Worm (Caenorhabditis elegans) whole organism, late embryonic: ENCODE results near the gene Y57G11C.42.

Source experiments
- K09A11.1 ChIP-seq: sonication (generic microtip); optimal IDR thresholded peaks from 2 replicates; lab custom pipeline; 2017; ENCODE audit warnings: antibody characterized with exemption, mild to moderate bottlenecking, missing genetic modification characterization, missing compliant biosample characterization; ENCODE audit not compliant: insufficient read depth
- ahr-1 ChIP-seq: sonication (generic microtip); optimal IDR thresholded peaks from 2 replicates; lab custom pipeline; 2016; ENCODE audit warnings: missing genetic modification characterization, missing compliant biosample characterization
- ceh-14 ChIP-seq: sonication (generic microtip); optimal IDR thresholded peaks from 2 replicates; lab custom pipeline; 2016; ENCODE audit warnings: missing genotype, missing genetic modification characterization, missing compliant biosample characterization
- ceh-2 ChIP-seq: sonication (generic microtip); optimal IDR thresholded peaks from 2 replicates; lab custom pipeline; 2016; ENCODE audit warnings: missing genotype, missing genetic modification characterization, missing compliant biosample characterization
- dve-1 ChIP-seq: sonication (generic microtip); optimal IDR thresholded peaks from 2 replicates; lab custom pipeline; 2017; ENCODE audit warnings: antibody characterized with exemption, mild to moderate bottlenecking, missing genetic modification characterization, missing compliant biosample characterization
- fkh-10 ChIP-seq: fragments of 150-350 bp; optimal IDR thresholded peaks from 2 replicates; lab custom pipeline; 2014; ENCODE audit warnings: missing biosample characterization, missing genetic modification reagents, missing genetic modification characterization
- hlh-13 ChIP-seq: fragments of 200-800 bp; sonication (Bioruptor generic); optimal IDR thresholded peaks from 2 replicates; lab custom pipeline; 2018; ENCODE audit warnings: mild to moderate bottlenecking, missing genetic modification characterization, missing compliant biosample characterization
- hlh-30 ChIP-seq: sonication (generic microtip); optimal IDR thresholded peaks from 2 replicates; lab custom pipeline; 2017; ENCODE audit warnings: antibody characterized with exemption, missing genetic modification characterization, missing compliant biosample characterization; ENCODE audit not compliant: insufficient read depth
- nhr-11 ChIP-seq: fragments of 150-350 bp; optimal IDR thresholded peaks from 2 replicates; lab custom pipeline; 2014; ENCODE audit warnings: missing biosample characterization, missing genetic modification characterization
- pag-3 ChIP-seq: sonication (generic microtip); optimal IDR thresholded peaks from 2 replicates; lab custom pipeline; 2016; ENCODE audit warnings: missing compliant biosample characterization, missing genetic modification characterization, borderline replicate concordance
- pha-4 ChIP-seq: fragments of 150-350 bp; optimal IDR thresholded peaks from 2 replicates; lab custom pipeline; 2018; ENCODE audit warnings: missing biosample characterization, missing genetic modification reagents, missing genetic modification characterization
- pqm-1 ChIP-seq: sonication (generic microtip); optimal IDR thresholded peaks from 2 replicates; lab custom pipeline; 2016; ENCODE audit warnings: missing genetic modification characterization, missing compliant biosample characterization
- unc-86 ChIP-seq: sonication (generic microtip); optimal IDR thresholded peaks from 2 replicates; lab custom pipeline; 2016; ENCODE audit warnings: missing genetic modification characterization, missing compliant biosample characterization
- ztf-16 ChIP-seq: sonication (generic microtip); optimal IDR thresholded peaks from 2 replicates; lab custom pipeline; 2017; ENCODE audit warnings: missing genetic modification characterization, missing compliant biosample characterization

DNA sequence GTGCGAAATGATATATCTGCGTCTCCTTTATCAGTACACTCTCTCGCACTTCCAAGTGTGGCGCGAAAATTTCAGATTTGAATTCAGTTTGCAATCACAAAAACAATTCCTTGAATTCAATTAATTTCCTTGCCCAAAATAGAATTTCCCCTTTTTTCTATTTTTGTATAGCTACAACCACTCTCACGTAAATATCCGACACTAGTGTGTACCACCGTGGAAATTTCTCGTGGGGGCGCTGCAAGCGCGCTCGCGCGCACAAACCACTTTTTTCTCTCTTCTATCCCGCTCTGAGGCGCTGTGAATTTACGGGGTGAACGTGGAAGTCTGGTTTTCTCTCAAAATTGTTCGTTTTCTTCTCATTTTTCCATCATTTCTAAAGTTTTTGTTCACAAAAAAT lies 53.2 kb downstream of the Y57G11C.42 start, which contains the start of gene Y57G11C.8:
- TF ChIP-seq pha-4 (tag; lab: Kevin White, UChicago) (no peak), nhr-11 (tag; lab: Kevin White, UChicago) (no peak), dve-1 (tag; lab: Kevin White, UChicago) (no peak), ahr-1 (tag; lab: Kevin White, UChicago) (no peak), ztf-16 (tag; lab: Kevin White, UChicago) (no peak), ceh-2 (tag; lab: Kevin White, UChicago) (no peak), ceh-14 (tag; lab: Kevin White, UChicago) (no peak), unc-86 (tag; lab: Kevin White, UChicago) (no peak), K09A11.1 (tag; lab: Kevin White, UChicago) (no peak), fkh-10 (GFP tag; lab: Kevin White, UChicago) (no peak), hlh-30 (tag; lab: Kevin White, UChicago) (no peak), pag-3 (tag; lab: Kevin White, UChicago) (no peak), hlh-13 (GFP tag; lab: Kevin White, UChicago) (no peak), pqm-1 (no peak)
